Fruit fly (Drosophila melanogaster) S2 (cell line): ENCODE data around the gene Hel25E.

ENCODE experiments used
- CG8478 ChIP-seq: fragments of >200 bp; optimal IDR thresholded peaks from 2 replicates; lab custom pipeline; 2018
- CTCF ChIP-seq, 2 experiments: fragments of >200 bp; optimal IDR thresholded peaks; 2 replicates each; lab custom pipeline; 2018

DNA sequence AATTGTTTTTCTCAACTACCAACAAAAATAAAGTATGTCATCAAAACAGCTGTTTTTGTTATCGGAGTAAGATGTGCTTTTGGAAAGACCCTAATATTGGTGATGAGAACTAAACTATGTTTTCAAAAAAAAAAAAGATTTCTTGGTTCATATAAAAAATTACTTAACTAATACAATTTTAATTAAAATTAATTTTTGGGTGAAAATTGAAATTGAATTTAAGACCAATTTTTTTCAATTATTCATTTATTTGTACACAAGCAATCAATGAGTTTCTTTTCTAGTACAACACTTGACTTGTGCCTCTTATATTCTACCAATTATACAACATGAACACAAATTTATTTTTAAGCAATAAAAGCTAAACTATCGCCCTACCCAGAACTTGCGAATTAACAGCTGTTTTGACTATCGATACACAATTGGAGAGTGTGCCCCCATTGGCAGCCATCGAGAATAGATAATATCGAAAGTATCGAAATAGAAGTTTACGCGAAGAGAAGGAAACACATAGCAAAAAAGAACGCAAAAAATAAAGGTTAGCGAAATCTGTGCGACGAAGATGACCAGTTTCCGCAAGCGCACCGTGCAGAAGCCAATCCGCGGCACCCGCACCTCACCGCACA lies 18.2 kb downstream of the Hel25E start, which contains the start of the genes Vps52 and Elp4:
- TF ChIP-seq CTCF (optimal IDR thresholded peaks at IDR 0.05; lab: Kevin White, UChicago) (no peak), CG8478 (no peak)
